Worm (Caenorhabditis elegans) whole organism, late embryonic: ENCODE results near the gene Y73B6BL.12.

Experiments
- ceh-14 ChIP-seq: sonication (generic microtip); optimal IDR thresholded peaks from 2 replicates; lab custom pipeline; 2016; ENCODE audit warnings: missing genotype, missing genetic modification characterization, missing compliant biosample characterization
- pqm-1 ChIP-seq: sonication (generic microtip); optimal IDR thresholded peaks from 2 replicates; lab custom pipeline; 2016; ENCODE audit warnings: missing genetic modification characterization, missing compliant biosample characterization

ce11 chrIV:6335908-6336307 lies 18.7 kb upstream of the Y73B6BL.12 start, which contains the start of gene mif-4:
- TF ChIP-seq ceh-14 (tag; lab: Kevin White, UChicago) (no peak), pqm-1 (tag; lab: Kevin White, UChicago) (no peak)
